Worm (Caenorhabditis elegans) whole organism, young adult: ENCODE measurements around the gene viro-2.

Experiments used
- B0336.3 ChIP-seq: fragments of 200-800 bp; sonication (Bioruptor generic); IDR thresholded peaks from 2 replicates; pipeline ENCODE4 v1.3.6; 2022; ENCODE audit warnings: missing genetic modification characterization, missing compliant biosample characterization
- C17E4.6 ChIP-seq: fragments of 200-800 bp; sonication (Bioruptor generic); IDR thresholded peaks from 2 replicates; pipeline ENCODE4 v1.3.6; 2022; ENCODE audit warnings: missing genetic modification reagents, missing genetic modification characterization, missing compliant biosample characterization
- F22D6.2 ChIP-seq: sonication (generic microtip); optimal IDR thresholded peaks from 2 replicates; lab custom pipeline; 2016; ENCODE audit warnings: mild to moderate bottlenecking, missing genetic modification characterization, missing compliant biosample characterization
- F49E8.2 ChIP-seq: sonication (generic microtip); optimal IDR thresholded peaks from 3 replicates; lab custom pipeline; 2017; ENCODE audit warnings: missing genetic modification characterization, mild to moderate bottlenecking, missing compliant biosample characterization, antibody characterized with exemption, moderate library complexity; ENCODE audit not compliant: insufficient read depth
- attf-3 ChIP-seq: fragments of 200-800 bp; sonication (Bioruptor generic); conservative IDR thresholded peaks from 2 replicates; pipeline ENCODE4 v1.3.6; 2022; ENCODE audit warnings: missing genetic modification reagents, missing genetic modification characterization, missing compliant biosample characterization
- ccch-3 ChIP-seq: fragments of 200-800 bp; sonication (Bioruptor generic); optimal IDR thresholded peaks from 2 replicates; lab custom pipeline; 2018; ENCODE audit warnings: mild to moderate bottlenecking, missing genetic modification characterization, missing compliant biosample characterization
- efl-1 ChIP-seq: fragments of 150-350 bp; optimal IDR thresholded peaks from 2 replicates; lab custom pipeline; 2014; ENCODE audit warnings: missing biosample characterization, missing genetic modification reagents, missing genetic modification characterization
- mxl-1 ChIP-seq: sonication (generic microtip); optimal IDR thresholded peaks from 2 replicates; lab custom pipeline; 2016; ENCODE audit warnings: missing genetic modification characterization, missing compliant biosample characterization
- nhr-27 ChIP-seq: fragments of 200-800 bp; sonication (Bioruptor generic); optimal IDR thresholded peaks from 2 replicates; lab custom pipeline; 2018; ENCODE audit warnings: mild to moderate bottlenecking, missing genetic modification characterization, moderate library complexity, missing compliant biosample characterization

DNA sequence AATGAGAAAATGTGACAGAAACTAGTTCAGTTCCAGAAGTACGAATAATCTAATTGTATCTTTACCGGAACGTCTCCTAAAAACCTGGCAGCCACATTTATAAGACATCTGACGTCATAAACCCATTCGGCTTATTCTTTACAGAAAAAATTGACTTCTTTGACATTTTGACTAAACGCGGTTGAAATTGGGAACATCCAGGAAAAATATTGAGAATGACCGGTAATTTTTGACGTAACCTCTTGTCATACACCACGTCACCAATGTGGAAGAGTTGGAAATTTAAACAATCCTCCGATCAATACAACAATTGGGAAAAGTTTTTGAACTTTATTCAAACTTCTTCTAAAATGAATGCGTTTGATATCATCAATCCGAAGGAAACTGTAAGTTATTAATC lies 37.7 kb upstream of the viro-2 start, which contains the start of gene ZK418.2:
- TF ChIP-seq ccch-3 (no peak), attf-3 (GFP tag; lab: Robert Waterston, UW) (no peak), B0336.3 (GFP tag; lab: Robert Waterston, UW) (no peak), F49E8.2 (tag; lab: Kevin White, UChicago) (no peak), C17E4.6 (GFP tag; lab: Robert Waterston, UW) (no peak), F22D6.2 (tag; lab: Kevin White, UChicago) (no peak), mxl-1 (tag; lab: Kevin White, UChicago) (no peak), nhr-27 (tag; lab: Kevin White, UChicago) (no peak), efl-1 (GFP tag; lab: Kevin White, UChicago) (no peak)
